Fruit fly (Drosophila melanogaster): ENCODE results near the gene CG14573.

CG14573 gene

dm6 chr3L:21728616-21729047 lies 5.3 kb upstream of the CG14573 start, which contains the start of the genes CG11247 and Polr2H (continued):
- peak; percentile 88 for TF ChIP-seq CG15696 (tag; optimal IDR thresholded peaks at IDR 0.05)
- peak; percentile 96 for TF ChIP-seq shn (GFP tag; optimal IDR thresholded peaks at IDR 0.05)
- TF ChIP-seq dmrt11E (tag; optimal IDR thresholded peaks at IDR 0.05): peak; percentile 89
- no peak for TF ChIP-seq Eip74EF (GFP tag; optimal IDR thresholded peaks at IDR 0.05)
- no peak for TF ChIP-seq prd (optimal IDR thresholded peaks at IDR 0.05)
- peak; percentile 97 for TF ChIP-seq prd (GFP tag; IDR thresholded peaks at IDR 0.05)
- peak; percentile 96 for TF ChIP-seq Gug (GFP tag; IDR thresholded peaks at IDR 0.05)
- TF ChIP-seq CG18619 (GFP tag; optimal IDR thresholded peaks at IDR 0.05): peak; percentile 77
- peak; percentile 90 for TF ChIP-seq unpg (GFP tag; optimal IDR thresholded peaks at IDR 0.05)
- peak; percentile 92 for TF ChIP-seq cato (GFP tag; optimal IDR thresholded peaks at IDR 0.05; ENCODE audit: borderline replicate concordance)
- peak; percentile 47 for TF ChIP-seq Jarid2 (GFP tag; optimal IDR thresholded peaks at IDR 0.05)
- peak; percentile 96 for TF ChIP-seq Rfx (GFP tag; IDR thresholded peaks at IDR 0.05)
- TF ChIP-seq abd-A (tag; optimal IDR thresholded peaks at IDR 0.05): no peak
- TF ChIP-seq CoRest (tag; optimal IDR thresholded peaks at IDR 0.05): peak; percentile 93
- peak; percentile 96 for TF ChIP-seq jumu (GFP tag; optimal IDR thresholded peaks at IDR 0.05)
- peak; percentile 91 for TF ChIP-seq CG11085 (GFP tag; IDR thresholded peaks at IDR 0.05)
- TF ChIP-seq crol (GFP tag; IDR thresholded peaks at IDR 0.05): peak; percentile 40; the same call in 1 of the 2 replicates
- TF ChIP-seq CG14860 (GFP tag; IDR thresholded peaks at IDR 0.05; ENCODE audit: partially characterized antibody): peak; percentile 73
- peak; percentile 31 for TF ChIP-seq Vsx1 (GFP tag; optimal IDR thresholded peaks at IDR 0.05)
- TF ChIP-seq ro (GFP tag; IDR thresholded peaks at IDR 0.05): peak; percentile 70; the same call in 1 of the 2 replicates
- TF ChIP-seq jigr1 (GFP tag; IDR thresholded peaks at IDR 0.05): peak; percentile 87
- TF ChIP-seq Rx (GFP tag; IDR thresholded peaks at IDR 0.05): peak; percentile 92
- peak; percentile 34 for TF ChIP-seq Hey (tag; optimal IDR thresholded peaks at IDR 0.05)
- peak; percentile 77 for TF ChIP-seq Dek (tag; optimal IDR thresholded peaks at IDR 0.05)
- TF ChIP-seq Doc2 (GFP tag; IDR thresholded peaks at IDR 0.05): peak; percentile 82
- peak; percentile 94 for TF ChIP-seq MBD-R2 (GFP tag; IDR thresholded peaks at IDR 0.05)
- TF ChIP-seq CG3847 (GFP tag; IDR thresholded peaks at IDR 0.05): peak; percentile 95
- TF ChIP-seq CG6683 (GFP tag; optimal IDR thresholded peaks at IDR 0.05): no peak
- peak; percentile 89 for TF ChIP-seq Ssrp (tag; optimal IDR thresholded peaks at IDR 0.05)
- peak; percentile 93 for TF ChIP-seq CG10654 (GFP tag; optimal IDR thresholded peaks at IDR 0.05)
- peak; percentile 94 for TF ChIP-seq Hr3 (GFP tag; optimal IDR thresholded peaks at IDR 0.05)
- TF ChIP-seq Fer3 (tag; optimal IDR thresholded peaks at IDR 0.05): peak; percentile 81
- TF ChIP-seq ab (GFP tag; optimal IDR thresholded peaks at IDR 0.05): peak; percentile 87
- peak; percentile 71 for TF ChIP-seq psq (GFP tag; optimal IDR thresholded peaks at IDR 0.05)
- TF ChIP-seq YL-1 (GFP tag; optimal IDR thresholded peaks at IDR 0.05): peak; percentile 81
- peak; percentile 97 for TF ChIP-seq slbo (GFP tag; IDR thresholded peaks at IDR 0.05)
- TF ChIP-seq CG6689 (GFP tag; IDR thresholded peaks at IDR 0.05): peak; percentile 91
- TF ChIP-seq CG43689 (GFP tag; IDR thresholded peaks at IDR 0.05): peak; percentile 63
- TF ChIP-seq CG34224 (GFP tag; IDR thresholded peaks at IDR 0.05; ENCODE audit: partially characterized antibody): peak; percentile 58
- peak; percentile 84 for TF ChIP-seq CG13123 (GFP tag; optimal IDR thresholded peaks at IDR 0.05)
- TF ChIP-seq Fer1 (GFP tag; optimal IDR thresholded peaks at IDR 0.05): no peak
- peak; percentile 83; the same call in 2 of the 3 replicates for TF ChIP-seq CG3726 (GFP tag; IDR thresholded peaks at IDR 0.05)
- peak; percentile 86 for TF ChIP-seq grau (tag; optimal IDR thresholded peaks at IDR 0.05)
- peak; percentile 79 for TF ChIP-seq Blimp-1 (GFP tag; optimal IDR thresholded peaks at IDR 0.05)
- peak; percentile 83 for TF ChIP-seq Myb (GFP tag; optimal IDR thresholded peaks at IDR 0.05)
- TF ChIP-seq E2f2 (GFP tag; IDR thresholded peaks at IDR 0.05): peak; percentile 59
- peak; percentile 89 for TF ChIP-seq vvl (GFP tag; IDR thresholded peaks at IDR 0.05)
- peak; percentile 64 for TF ChIP-seq Spps (tag; optimal IDR thresholded peaks at IDR 0.05)
- TF ChIP-seq peb (GFP tag; IDR thresholded peaks at IDR 0.05): peak; percentile 77
- TF ChIP-seq ewg (GFP tag; optimal IDR thresholded peaks at IDR 0.05): peak; percentile 92
- TF ChIP-seq gce (GFP tag; IDR thresholded peaks at IDR 0.05): no peak; the same call in 2 of the 3 replicates
